Fruit fly (Drosophila melanogaster) whole organism, prepupa: ENCODE data around the gene CG31741.

Source experiments
- Blimp-1 ChIP-seq: fragments of 200-800 bp; sonication (Bioruptor generic); optimal IDR thresholded peaks from 3 replicates; lab custom pipeline; 2017; ENCODE audit warnings: missing biosample characterization, missing genetic modification characterization, mild to moderate bottlenecking, moderate library complexity, missing genetic modification reagents
- CG10631 ChIP-seq: fragments of 200-800 bp; sonication (Bioruptor generic); optimal IDR thresholded peaks from 2 replicates; lab custom pipeline; 2016; ENCODE audit warnings: missing biosample characterization, missing genetic modification characterization
- CG10669 ChIP-seq: fragments of 200-800 bp; sonication (Bioruptor generic); optimal IDR thresholded peaks from 3 replicates; lab custom pipeline; 2018; ENCODE audit warnings: missing biosample characterization, mild to moderate bottlenecking, missing genetic modification characterization, moderate library complexity
- CG11294 ChIP-seq: fragments of 200-800 bp; sonication (Bioruptor generic); IDR thresholded peaks from 2 replicates; pipeline ENCODE4 v1.3.6; 2022; ENCODE audit warnings: missing biosample characterization, missing genetic modification characterization
- CG11902 ChIP-seq: fragments of 200-800 bp; sonication (Bioruptor generic); optimal IDR thresholded peaks from 3 replicates; lab custom pipeline; 2016; ENCODE audit warnings: missing biosample characterization, missing genetic modification characterization
- CG31627 ChIP-seq: fragments of 200-800 bp; sonication (Bioruptor generic); optimal IDR thresholded peaks from 3 replicates; lab custom pipeline; 2016; ENCODE audit warnings: missing biosample characterization, missing genetic modification characterization
- CG32006 ChIP-seq: fragments of 200-800 bp; sonication (Bioruptor generic); optimal IDR thresholded peaks from 3 replicates; lab custom pipeline; 2017; ENCODE audit warnings: missing biosample characterization, mild to moderate bottlenecking, missing genetic modification characterization
- CG4318 ChIP-seq: fragments of 200-800 bp; sonication (Bioruptor generic); optimal IDR thresholded peaks from 3 replicates; lab custom pipeline; 2017; ENCODE audit warnings: missing biosample characterization, mild to moderate bottlenecking, missing genetic modification characterization
- CG6276 ChIP-seq: fragments of 200-800 bp; sonication (Bioruptor generic); optimal IDR thresholded peaks from 2 replicates; lab custom pipeline; 2017; ENCODE audit warnings: missing biosample characterization, mild to moderate bottlenecking, missing genetic modification characterization
- CG6808 ChIP-seq: fragments of 200-800 bp; sonication (Bioruptor generic); optimal IDR thresholded peaks from 3 replicates; lab custom pipeline; 2017; ENCODE audit warnings: missing biosample characterization, missing genetic modification characterization, mild to moderate bottlenecking, moderate library complexity, missing genetic modification reagents
- CG6854 ChIP-seq: fragments of 200-800 bp; sonication (Bioruptor generic); optimal IDR thresholded peaks from 2 replicates; lab custom pipeline; 2017; ENCODE audit warnings: missing biosample characterization, mild to moderate bottlenecking, missing genetic modification characterization
- CG8119 ChIP-seq: fragments of 200-800 bp; sonication (Bioruptor generic); IDR thresholded peaks from 3 replicates; pipeline ENCODE4 v1.3.6; 2022; ENCODE audit warnings: missing biosample characterization, missing genetic modification characterization
- CG8319 ChIP-seq: fragments of 200-800 bp; sonication (Bioruptor generic); optimal IDR thresholded peaks from 3 replicates; lab custom pipeline; 2016; ENCODE audit warnings: missing biosample characterization, missing genetic modification characterization
- CG8632 ChIP-seq: fragments of 200-800 bp; sonication (Bioruptor generic); optimal IDR thresholded peaks from 3 replicates; lab custom pipeline; 2016; ENCODE audit warnings: missing biosample characterization, missing genetic modification characterization
- CG9139 ChIP-seq: fragments of 200-800 bp; sonication (Bioruptor generic); optimal IDR thresholded peaks from 3 replicates; lab custom pipeline; 2017; ENCODE audit warnings: missing biosample characterization, mild to moderate bottlenecking, missing genetic modification characterization
- Eip93F ChIP-seq: fragments of 200-800 bp; sonication (Bioruptor generic); optimal IDR thresholded peaks from 2 replicates; lab custom pipeline; 2016; ENCODE audit warnings: missing biosample characterization, mild to moderate bottlenecking, missing genetic modification characterization
- Ets21C ChIP-seq: fragments of 200-800 bp; sonication (Bioruptor generic); optimal IDR thresholded peaks from 3 replicates; lab custom pipeline; 2016; ENCODE audit warnings: missing biosample characterization, missing genetic modification characterization
- Ets96B ChIP-seq: fragments of 200-800 bp; optimal IDR thresholded peaks from 2 replicates; lab custom pipeline; 2019; ENCODE audit warnings: missing biosample characterization, mild to moderate bottlenecking, missing genetic modification characterization, moderate library complexity
- Hr38 ChIP-seq: sonication (Bioruptor generic); optimal IDR thresholded peaks from 2 replicates; lab custom pipeline; 2016; ENCODE audit warnings: missing biosample characterization, missing genetic modification characterization
- Lpt ChIP-seq: fragments of 200-800 bp; sonication (Bioruptor generic); optimal IDR thresholded peaks from 3 replicates; lab custom pipeline; 2016; ENCODE audit warnings: missing biosample characterization, missing genetic modification characterization
- Met ChIP-seq: fragments of 200-800 bp; sonication (Bioruptor generic); optimal IDR thresholded peaks from 3 replicates; lab custom pipeline; 2016; ENCODE audit warnings: missing biosample characterization, missing genetic modification characterization
- Smox ChIP-seq: fragments of 200-800 bp; sonication (Bioruptor generic); optimal IDR thresholded peaks from 3 replicates; lab custom pipeline; 2016; ENCODE audit warnings: missing biosample characterization, missing genetic modification characterization
- Sox102F ChIP-seq: fragments of 200-800 bp; sonication (Bioruptor generic); optimal IDR thresholded peaks from 2 replicates; lab custom pipeline; 2016; ENCODE audit warnings: missing biosample characterization, mild to moderate bottlenecking, missing genetic modification characterization
- Sox15 ChIP-seq: fragments of 200-800 bp; sonication (Bioruptor generic); optimal IDR thresholded peaks from 3 replicates; lab custom pipeline; 2016; ENCODE audit warnings: missing biosample characterization, missing genetic modification characterization
- achi ChIP-seq: fragments of 200-800 bp; sonication (Bioruptor generic); optimal IDR thresholded peaks from 3 replicates; lab custom pipeline; 2016; ENCODE audit warnings: missing biosample characterization, missing genetic modification characterization
- acj6 ChIP-seq: fragments of 200-800 bp; sonication (Bioruptor generic); optimal IDR thresholded peaks from 3 replicates; lab custom pipeline; 2016; ENCODE audit warnings: missing biosample characterization, missing genetic modification characterization
- dac ChIP-seq: fragments of 200-800 bp; sonication (Bioruptor generic); optimal IDR thresholded peaks from 2 replicates; lab custom pipeline; 2017; ENCODE audit warnings: missing biosample characterization, mild to moderate bottlenecking, missing genetic modification characterization
- eg ChIP-seq: fragments of 200-800 bp; sonication (Bioruptor generic); IDR thresholded peaks from 3 replicates; pipeline ENCODE4 v1.3.6; 2022; ENCODE audit warnings: missing biosample characterization, missing genetic modification characterization
- esn ChIP-seq: fragments of 200-800 bp; sonication (Bioruptor generic); optimal IDR thresholded peaks from 2 replicates; lab custom pipeline; 2016; ENCODE audit warnings: missing biosample characterization, mild to moderate bottlenecking, missing genetic modification characterization, moderate library complexity
- net ChIP-seq: fragments of 200-800 bp; sonication (Bioruptor generic); optimal IDR thresholded peaks from 3 replicates; lab custom pipeline; 2016; ENCODE audit warnings: missing biosample characterization, missing genetic modification characterization
- pdm3 ChIP-seq: fragments of 200-800 bp; sonication (Bioruptor generic); optimal IDR thresholded peaks from 3 replicates; lab custom pipeline; 2016; ENCODE audit warnings: missing biosample characterization, missing genetic modification characterization
- salr ChIP-seq, 2 experiments: fragments of 200-800 bp; sonication (Bioruptor generic); optimal IDR thresholded peaks; 3 replicates each; lab custom pipeline; 2016 to 2018; ENCODE audit warnings: missing biosample characterization in 2 of 2, missing genetic modification characterization in 2 of 2, mild to moderate bottlenecking in 1 of 2
- spab ChIP-seq: fragments of 200-800 bp; sonication (Bioruptor generic); optimal IDR thresholded peaks from 2 replicates; lab custom pipeline; 2017; ENCODE audit warnings: missing biosample characterization, mild to moderate bottlenecking, missing genetic modification characterization, missing genetic modification reagents
- ss ChIP-seq, 2 experiments: fragments of 200-800 bp; sonication (Bioruptor generic); optimal IDR thresholded peaks; 2 replicates in 1 of 2; 3 replicates in 1 of 2; lab custom pipeline; 2017 to 2018; ENCODE audit warnings: mild to moderate bottlenecking in 2 of 2, missing biosample characterization in 2 of 2, missing genetic modification characterization in 2 of 2, moderate library complexity in 1 of 2
- svp ChIP-seq: fragments of 200-800 bp; sonication (Bioruptor generic); peaks from one replicate; lab custom pipeline; 2016; ENCODE audit warnings: missing biosample characterization, missing genetic modification characterization

CG31741 gene

DNA sequence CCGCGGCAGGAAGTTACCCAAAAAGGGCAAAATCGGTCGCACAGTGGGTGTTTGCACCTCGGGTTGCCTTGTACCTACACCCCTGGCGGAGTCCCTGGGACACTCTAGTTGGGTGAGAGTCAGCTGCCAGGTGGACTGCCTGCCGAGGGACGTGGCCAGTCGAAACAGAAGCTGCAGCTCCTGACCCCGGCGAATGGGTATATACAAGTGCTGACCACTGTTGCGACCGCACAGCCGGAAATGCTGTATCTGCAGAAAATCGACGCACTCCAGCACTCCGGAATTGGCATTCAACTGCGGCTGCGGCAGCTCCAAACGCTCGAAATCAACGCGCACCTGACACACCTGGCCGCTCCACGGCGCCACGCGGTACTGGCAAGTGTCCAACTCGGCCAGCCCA, 7.6 kb downstream of the CG31741 start:
- TF ChIP-seq Blimp-1 (GFP tag; lab: Kevin White, UChicago), result no peak
- TF ChIP-seq CG4318 (GFP tag; lab: Kevin White, UChicago), result no peak
- TF ChIP-seq Hr38, result no peak
- TF ChIP-seq acj6 (GFP tag; lab: Kevin White, UChicago), result no peak

dm6 chr2L:18092156-18092555, 8.1 kb downstream of the CG31741 start, which contains the start of gene CG15153:
CG15153 (minus strand) TSS chr2L:18092256.
- TF ChIP-seq ss (GFP tag; optimal IDR thresholded peaks at IDR 0.05; lab: Kevin White, UChicago) (no peak), Sox102F (no peak), CG8632 (GFP tag; lab: Kevin White, UChicago) (no peak), Hr38 (no peak), spab (GFP tag; lab: Kevin White, UChicago) (no peak), CG9139 (GFP tag; lab: Kevin White, UChicago) (no peak), esn (GFP tag; lab: Kevin White, UChicago) (no peak), CG11294 (GFP tag; lab: Robert Waterston, UW) (no peak), CG11902 (GFP tag; lab: Kevin White, UChicago) (no peak), net (no peak), eg (GFP tag; lab: Robert Waterston, UW) (no peak), Lpt (GFP tag; lab: Kevin White, UChicago) (no peak), CG31627 (no peak), pdm3 (GFP tag; lab: Kevin White, UChicago) (no peak), CG8319 (no peak), CG6808 (GFP tag; lab: Kevin White, UChicago) (no peak), Met (GFP tag; lab: Kevin White, UChicago) (no peak), CG6276 (no peak)

- TF ChIP-seq eg (GFP tag; lab: Robert Waterston, UW), result no peak
- TF ChIP-seq Sox15 (GFP tag; lab: Kevin White, UChicago), result no peak
- no peak for TF ChIP-seq achi (GFP tag; lab: Kevin White, UChicago)
- TF ChIP-seq CG31627, result no peak
- TF ChIP-seq CG11902 (GFP tag; lab: Kevin White, UChicago), result no peak
- TF ChIP-seq CG32006, result no peak
Measured at dm6 chr2L:18096268-18096667, 12.2 kb downstream of the CG31741 start, which contains the start of gene Slc25A46b. Slc25A46b (plus strand) TSS chr2L:18096568.

- no peak for TF ChIP-seq CG11902 (GFP tag; lab: Kevin White, UChicago)
- TF ChIP-seq Ets21C (GFP tag; lab: Kevin White, UChicago), result no peak
- no peak for TF ChIP-seq Ets96B (tag; lab: Kevin White, UChicago)
- no peak for TF ChIP-seq dac (GFP tag; lab: Kevin White, UChicago)
- TF ChIP-seq CG8319, result no peak
- TF ChIP-seq CG32006, result no peak
- no peak for TF ChIP-seq Smox (GFP tag; lab: Kevin White, UChicago)
- no peak for TF ChIP-seq CG6854
- no peak for TF ChIP-seq spab (GFP tag; lab: Kevin White, UChicago)
- TF ChIP-seq achi (GFP tag; lab: Kevin White, UChicago), result no peak
- no peak for TF ChIP-seq Blimp-1 (GFP tag; lab: Kevin White, UChicago)
- TF ChIP-seq, all 60 proteins: peak for 0
Measured at dm6 chr2L:18112435-18112834, 28.4 kb downstream of the CG31741 start.

dm6 chr2L:18113079-18113478, 29.0 kb downstream of the CG31741 start, which contains the start of gene CG44476:
CG44476 (minus strand) TSS chr2L:18113179.
- TF ChIP-seq CG11294 (GFP tag; lab: Robert Waterston, UW) (no peak), salr (GFP tag; optimal IDR thresholded peaks at IDR 0.05; lab: Kevin White, UChicago) (no peak), CG10669 (GFP tag; lab: Kevin White, UChicago) (no peak), svp (GFP tag; lab: Kevin White, UChicago) (no peak), Met (GFP tag; lab: Kevin White, UChicago) (no peak), CG10631 (GFP tag; lab: Kevin White, UChicago) (no peak), Eip93F (GFP tag; lab: Kevin White, UChicago) (no peak), CG8119 (GFP tag; lab: Robert Waterston, UW) (no peak)
